Worm (Caenorhabditis elegans): ENCODE data around the gene nhr-133.

ce11 chrV:2259750-2260149 lies 47.8 kb upstream of the nhr-133 start, which contains the start of gene nhr-182:
- TF ChIP-seq him-1 (tag; optimal IDR thresholded peaks at IDR 0.05) (no peak), W03F9.2 (tag; optimal IDR thresholded peaks at IDR 0.05) (no peak)

Measured in whole organism, L4/young adult.